Fruit fly (Drosophila melanogaster) whole organism, embryonic: ENCODE results near the gene btz.

Experiments
- Aef1 ChIP-seq: fragments of 200-800 bp; sonication (Bioruptor generic); IDR thresholded peaks from 3 replicates; pipeline ENCODE4 v1.3.6; 2022; ENCODE audit warnings: missing biosample characterization, missing genetic modification characterization
- CG11247 ChIP-seq: fragments of 200-800 bp; sonication (Bioruptor generic); IDR thresholded peaks from 2 replicates; pipeline ENCODE4 v1.3.6; 2022; ENCODE audit warnings: missing biosample characterization, missing genetic modification characterization
- CG12391 ChIP-seq: fragments of 200-800 bp; sonication (Bioruptor generic); optimal IDR thresholded peaks from 3 replicates; lab custom pipeline; 2018; ENCODE audit warnings: missing biosample characterization, mild to moderate bottlenecking, missing genetic modification characterization, moderate library complexity
- CG14014 ChIP-seq: fragments of 200-800 bp; sonication (Bioruptor generic); IDR thresholded peaks from 2 replicates; pipeline ENCODE4 v1.3.6; 2022; ENCODE audit warnings: missing biosample characterization, missing genetic modification characterization
- CG14710 ChIP-seq: fragments of 200-800 bp; sonication (Bioruptor generic); optimal IDR thresholded peaks from 3 replicates; lab custom pipeline; 2019; ENCODE audit warnings: missing biosample characterization, mild to moderate bottlenecking, missing genetic modification characterization, moderate library complexity
- CG15011 ChIP-seq: fragments of 200-800 bp; sonication (Bioruptor generic); optimal IDR thresholded peaks from 3 replicates; lab custom pipeline; 2018; ENCODE audit warnings: missing biosample characterization, mild to moderate bottlenecking, missing genetic modification characterization
- CG15514 ChIP-seq: fragments of 200-800 bp; sonication (Bioruptor generic); optimal IDR thresholded peaks from 3 replicates; lab custom pipeline; 2017; ENCODE audit warnings: missing biosample characterization, missing genetic modification characterization, mild to moderate bottlenecking, moderate library complexity, missing genetic modification reagents
- CG1603 ChIP-seq: fragments of 200-800 bp; sonication (Bioruptor generic); optimal IDR thresholded peaks from 2 replicates; lab custom pipeline; 2019; ENCODE audit warnings: missing biosample characterization, mild to moderate bottlenecking, missing genetic modification characterization, moderate library complexity
- CG16813 ChIP-seq: fragments of 200-800 bp; sonication (Bioruptor generic); IDR thresholded peaks from 3 replicates; pipeline ENCODE4 v1.3.6; 2022; ENCODE audit warnings: missing biosample characterization, missing genetic modification characterization; ENCODE audit not compliant: partially characterized antibody
- CG18476 ChIP-seq: fragments of 200-800 bp; sonication (Bioruptor generic); optimal IDR thresholded peaks from 2 replicates; lab custom pipeline; 2016; ENCODE audit warnings: missing biosample characterization, mild to moderate bottlenecking, missing genetic modification characterization
- CG4730 ChIP-seq: fragments of 200-800 bp; sonication (Bioruptor generic); IDR thresholded peaks from 2 replicates; pipeline ENCODE4 v1.3.6; 2022; ENCODE audit warnings: missing biosample characterization, missing genetic modification characterization
- CG6175 ChIP-seq: fragments of 200-800 bp; sonication (Bioruptor generic); IDR thresholded peaks from 3 replicates; pipeline ENCODE4 v1.3.6; 2022; ENCODE audit warnings: missing biosample characterization, missing genetic modification characterization
- CG7839 ChIP-seq: fragments of 200-800 bp; sonication (Bioruptor generic); optimal IDR thresholded peaks from 3 replicates; lab custom pipeline; 2018; ENCODE audit warnings: missing biosample characterization, mild to moderate bottlenecking, missing genetic modification characterization, moderate library complexity
- CG7987 ChIP-seq: fragments of 200-800 bp; sonication (Bioruptor generic); optimal IDR thresholded peaks from 2 replicates; lab custom pipeline; 2018; ENCODE audit warnings: missing biosample characterization, mild to moderate bottlenecking, missing genetic modification characterization, moderate library complexity
- CG9609 ChIP-seq: fragments of 200-800 bp; sonication (Bioruptor generic); optimal IDR thresholded peaks from 3 replicates; lab custom pipeline; 2016; ENCODE audit warnings: missing biosample characterization, missing genetic modification characterization
- CG9727 ChIP-seq: fragments of 200-800 bp; sonication (Bioruptor generic); optimal IDR thresholded peaks from 3 replicates; lab custom pipeline; 2017; ENCODE audit warnings: missing biosample characterization, mild to moderate bottlenecking, missing genetic modification characterization
- D19A ChIP-seq: fragments of 200-800 bp; optimal IDR thresholded peaks from 3 replicates; lab custom pipeline; 2019; ENCODE audit warnings: missing biosample characterization, mild to moderate bottlenecking, missing genetic modification characterization, moderate library complexity
- E2f2 ChIP-seq: fragments of 200-800 bp; sonication (Bioruptor generic); IDR thresholded peaks from 2 replicates; pipeline ENCODE4 v1.3.6; 2022; ENCODE audit warnings: missing biosample characterization, missing genetic modification characterization
- Ets97D ChIP-seq: fragments of 200-800 bp; sonication (Bioruptor generic); optimal IDR thresholded peaks from 3 replicates; lab custom pipeline; 2016; ENCODE audit warnings: missing biosample characterization, missing genetic modification characterization
- Hsf ChIP-seq: fragments of 200-800 bp; sonication (Bioruptor generic); optimal IDR thresholded peaks from 3 replicates; lab custom pipeline; 2016; ENCODE audit warnings: missing biosample characterization, missing genetic modification characterization
- Lim3 ChIP-seq: fragments of 200-800 bp; sonication (Bioruptor generic); IDR thresholded peaks from 2 replicates; pipeline ENCODE4 v1.3.6; 2022; ENCODE audit warnings: missing biosample characterization, missing genetic modification characterization
- MESR4 ChIP-seq: fragments of 200-800 bp; sonication (Bioruptor generic); optimal IDR thresholded peaks from 2 replicates; lab custom pipeline; 2018; ENCODE audit warnings: missing biosample characterization, mild to moderate bottlenecking, missing genetic modification characterization, moderate library complexity
- Mes4 ChIP-seq: fragments of 200-800 bp; sonication (Bioruptor generic); optimal IDR thresholded peaks from 2 replicates; lab custom pipeline; 2016; ENCODE audit warnings: missing biosample characterization, missing genetic modification characterization
- Nf-YB ChIP-seq: fragments of 200-800 bp; sonication (Bioruptor generic); optimal IDR thresholded peaks from 3 replicates; lab custom pipeline; 2019; ENCODE audit warnings: missing biosample characterization, mild to moderate bottlenecking, missing genetic modification characterization, moderate library complexity
- Nf-YC ChIP-seq: fragments of 200-800 bp; optimal IDR thresholded peaks from 3 replicates; lab custom pipeline; 2019; ENCODE audit warnings: missing biosample characterization, mild to moderate bottlenecking, missing genetic modification characterization, moderate library complexity
- NfI ChIP-seq: fragments of 200-800 bp; sonication (Bioruptor generic); optimal IDR thresholded peaks from 3 replicates; lab custom pipeline; 2018; ENCODE audit warnings: missing biosample characterization, mild to moderate bottlenecking, missing genetic modification characterization, moderate library complexity
- Tbp ChIP-seq: fragments of >200 bp; optimal IDR thresholded peaks from 2 replicates; lab custom pipeline; 2018; ENCODE audit warnings: missing biosample characterization, missing genetic modification characterization
- cg ChIP-seq: fragments of 200-800 bp; sonication (Bioruptor generic); optimal IDR thresholded peaks from 3 replicates; lab custom pipeline; 2019; ENCODE audit warnings: missing biosample characterization, mild to moderate bottlenecking, missing genetic modification characterization, moderate library complexity
- croc ChIP-seq: fragments of 200-800 bp; sonication (Bioruptor generic); conservative IDR thresholded peaks from 3 replicates; pipeline ENCODE4 v1.3.6; 2022; ENCODE audit warnings: missing biosample characterization, missing genetic modification characterization
- disco-r ChIP-seq: fragments of 200-800 bp; sonication (Bioruptor generic); optimal IDR thresholded peaks from 2 replicates; lab custom pipeline; 2016; ENCODE audit warnings: missing biosample characterization, missing genetic modification characterization
- esg ChIP-seq: fragments of 200-800 bp; sonication (Bioruptor generic); conservative IDR thresholded peaks from 2 replicates; pipeline ENCODE4 v1.3.6; 2022; ENCODE audit warnings: missing biosample characterization, missing genetic modification characterization
- exex ChIP-seq: fragments of 200-800 bp; sonication (Bioruptor generic); optimal IDR thresholded peaks from 4 replicates; lab custom pipeline; 2018; ENCODE audit warnings: missing biosample characterization, mild to moderate bottlenecking, missing genetic modification characterization, moderate library complexity
- grau ChIP-seq: fragments of 200-800 bp; optimal IDR thresholded peaks from 3 replicates; lab custom pipeline; 2019; ENCODE audit warnings: missing biosample characterization, mild to moderate bottlenecking, missing genetic modification characterization, moderate library complexity
- ham ChIP-seq: fragments of 200-800 bp; sonication (Bioruptor generic); IDR thresholded peaks from 2 replicates; pipeline ENCODE4 v1.3.6; 2022; ENCODE audit warnings: missing biosample characterization, missing genetic modification characterization
- hb ChIP-seq: fragments of 200-800 bp; sonication (Bioruptor generic); IDR thresholded peaks from 3 replicates; pipeline ENCODE4 v1.3.6; 2022; ENCODE audit warnings: missing biosample characterization, missing genetic modification characterization; ENCODE audit not compliant: partially characterized antibody
- ind ChIP-seq: fragments of 200-800 bp; sonication (Bioruptor generic); optimal IDR thresholded peaks from 3 replicates; lab custom pipeline; 2016; ENCODE audit warnings: missing biosample characterization, missing genetic modification characterization
- lbe ChIP-seq: fragments of 200-800 bp; sonication (Bioruptor generic); optimal IDR thresholded peaks from 2 replicates; lab custom pipeline; 2016; ENCODE audit warnings: missing biosample characterization, mild to moderate bottlenecking, missing genetic modification characterization
- mirr ChIP-seq: fragments of 200-800 bp; sonication (Bioruptor generic); optimal IDR thresholded peaks from 3 replicates; lab custom pipeline; 2018; ENCODE audit warnings: missing biosample characterization, mild to moderate bottlenecking, missing genetic modification characterization
- mld ChIP-seq: fragments of 200-800 bp; sonication (Bioruptor generic); IDR thresholded peaks from 3 replicates; pipeline ENCODE4 v1.3.6; 2022; ENCODE audit warnings: missing biosample characterization, missing genetic modification characterization; ENCODE audit not compliant: partially characterized antibody
- nerfin-1 ChIP-seq: fragments of 200-800 bp; sonication (Bioruptor generic); optimal IDR thresholded peaks from 3 replicates; lab custom pipeline; 2019; ENCODE audit warnings: missing biosample characterization, mild to moderate bottlenecking, missing genetic modification characterization, moderate library complexity
- p53 ChIP-seq: fragments of 200-800 bp; sonication (Bioruptor generic); optimal IDR thresholded peaks from 2 replicates; lab custom pipeline; 2016; ENCODE audit warnings: missing biosample characterization, missing genetic modification characterization
- repo ChIP-seq: fragments of 200-800 bp; sonication (Bioruptor generic); optimal IDR thresholded peaks from 2 replicates; lab custom pipeline; 2016; ENCODE audit warnings: missing biosample characterization, missing genetic modification characterization
- run ChIP-seq: fragments of 200-800 bp; sonication (Bioruptor generic); optimal IDR thresholded peaks from 3 replicates; lab custom pipeline; 2018; ENCODE audit warnings: missing biosample characterization, mild to moderate bottlenecking, missing genetic modification characterization
- sc ChIP-seq, 3 experiments: fragments of >200 bp in 2 of 3; fragments of 200-800 bp in 1 of 3; sonication (Bioruptor generic) in 1 of 3; optimal IDR thresholded peaks; 2 replicates in 2 of 3; 3 replicates in 1 of 3; lab custom pipeline; 2017; ENCODE audit warnings: mild to moderate bottlenecking in 1 of 3, missing biosample characterization in 1 of 3, missing genetic modification characterization in 1 of 3, missing genetic modification reagents in 1 of 3
- sd ChIP-seq: fragments of 200-800 bp; sonication (Bioruptor generic); optimal IDR thresholded peaks from 3 replicates; lab custom pipeline; 2018; ENCODE audit warnings: missing biosample characterization, mild to moderate bottlenecking, missing genetic modification characterization, moderate library complexity
- sr ChIP-seq: fragments of 200-800 bp; sonication (Bioruptor generic); IDR thresholded peaks from 3 replicates; pipeline ENCODE4 v1.3.6; 2022; ENCODE audit warnings: missing biosample characterization, missing genetic modification characterization
- tna ChIP-seq: fragments of 200-800 bp; sonication (Bioruptor generic); IDR thresholded peaks from 2 replicates; pipeline ENCODE4 v1.3.6; 2022; ENCODE audit warnings: missing biosample characterization, missing genetic modification characterization; ENCODE audit not compliant: partially characterized antibody
- wdn ChIP-seq: fragments of 200-800 bp; sonication (Bioruptor generic); IDR thresholded peaks from 2 replicates; pipeline ENCODE4 v1.3.6; 2022; ENCODE audit warnings: missing biosample characterization, missing genetic modification characterization
- yki ChIP-seq: fragments of >200 bp; optimal IDR thresholded peaks from 3 replicates; lab custom pipeline; 2018

The btz gene

dm6 chr3R:27706581-27707181 is 6.5 kb downstream of the btz start, which contains the start of the genes CROT and CG12877 (continued):
- TF ChIP-seq D19A (tag; lab: Kevin White, UChicago), result peak; percentile 63
- peak; percentile 77 for TF ChIP-seq Nf-YC (tag; lab: Kevin White, UChicago)
- TF ChIP-seq nerfin-1, result peak; percentile 86
- peak; percentile 65 for TF ChIP-seq E2f2
- no peak for TF ChIP-seq MESR4 (GFP tag; lab: Kevin White, UChicago)
- TF ChIP-seq CG9727, result peak; percentile 80
- no peak for TF ChIP-seq sr (GFP tag; lab: Robert Waterston, UW)
- TF ChIP-seq disco-r, result no peak
- TF ChIP-seq p53, result no peak
- peak; percentile 24 for TF ChIP-seq run (tag; lab: Kevin White, UChicago)
- no peak for TF ChIP-seq Tbp (GFP tag; lab: Kevin White, UChicago)
- TF ChIP-seq NfI (GFP tag; lab: Kevin White, UChicago), result peak; percentile 79
- TF ChIP-seq sc (optimal IDR thresholded peaks at IDR 0.05; lab: Kevin White, UChicago), result no peak
- TF ChIP-seq sc (GFP tag; optimal IDR thresholded peaks at IDR 0.05; lab: Kevin White, UChicago), result peak; percentile 68
- peak; percentile 84 for TF ChIP-seq grau
- peak; percentile 52 for TF ChIP-seq CG1603 (tag; lab: Kevin White, UChicago)
- peak; percentile 54 for TF ChIP-seq CG15514
- peak; percentile 75 for TF ChIP-seq Hsf (GFP tag; lab: Kevin White, UChicago)
- TF ChIP-seq cg, result no peak
- TF ChIP-seq wdn (GFP tag; lab: Robert Waterston, UW), result 0 out of 2 replicates have a peak, but pooled peaks have one; percentile 33
- TF ChIP-seq croc (GFP tag; lab: Robert Waterston, UW), result peak; percentile 42; the same call in 2 of the 3 replicates
- TF ChIP-seq ind (GFP tag; lab: Kevin White, UChicago), result peak; percentile 86
- TF ChIP-seq ham (GFP tag; lab: Robert Waterston, UW), result no peak
- peak; percentile 72 for TF ChIP-seq Aef1 (GFP tag; lab: Robert Waterston, UW)
- peak; percentile 77 for TF ChIP-seq esg (GFP tag; lab: Robert Waterston, UW)
- TF ChIP-seq CG12391 (tag; lab: Kevin White, UChicago), result peak; percentile 89
- TF ChIP-seq CG9609 (GFP tag; lab: Kevin White, UChicago), result no peak
- peak; percentile 82 for TF ChIP-seq CG7839
- TF ChIP-seq CG6175 (GFP tag; lab: Robert Waterston, UW), result 0 out of 3 replicates have a peak, but pooled peaks have one; percentile 24
- peak; percentile 11 for TF ChIP-seq mirr (GFP tag; lab: Kevin White, UChicago)
- peak; percentile 73; the same call in 1 of the 2 replicates for TF ChIP-seq CG14014 (GFP tag; lab: Robert Waterston, UW)
- no peak for TF ChIP-seq Mes4 (GFP tag; lab: Kevin White, UChicago)
- TF ChIP-seq lbe, result peak; percentile 71
- TF ChIP-seq hb (GFP tag; lab: Robert Waterston, UW), result no peak
- peak; percentile 4 for TF ChIP-seq Ets97D (GFP tag; lab: Kevin White, UChicago)
- peak; percentile 52 for TF ChIP-seq CG18476 (GFP tag; lab: Kevin White, UChicago)
- TF ChIP-seq tna (GFP tag; lab: Robert Waterston, UW), result no peak
- TF ChIP-seq exex, result peak; percentile 79
- TF ChIP-seq sd (tag; lab: Kevin White, UChicago), result peak; percentile 81
- TF ChIP-seq CG16813, result peak; percentile 31; the same call in 1 of the 3 replicates
- no peak for TF ChIP-seq mld (GFP tag; lab: Robert Waterston, UW)
- no peak for TF ChIP-seq yki (lab: Kevin White, UChicago)
- TF ChIP-seq Nf-YB (GFP tag; lab: Kevin White, UChicago), result peak; percentile 53
- no peak for TF ChIP-seq CG7987 (GFP tag; lab: Kevin White, UChicago)
- peak; percentile 86 for TF ChIP-seq CG14710
- no peak for TF ChIP-seq CG15011 (GFP tag; lab: Kevin White, UChicago)
- no peak for TF ChIP-seq repo (GFP tag; lab: Kevin White, UChicago)
- no peak for TF ChIP-seq Lim3
- TF ChIP-seq CG11247, result peak; percentile 57; the same call in 1 of the 2 replicates
- peak; percentile 72 for TF ChIP-seq CG4730 (GFP tag; lab: Robert Waterston, UW)
